Fruit fly (Drosophila melanogaster) whole organism: ENCODE data around the gene bab2.

Experiments
- Dll ChIP-seq: fragments of >200 bp; optimal IDR thresholded peaks from 2 replicates; lab custom pipeline; 2017
- EcR ChIP-seq, 2 experiments: fragments of >200 bp; optimal IDR thresholded peaks; 2 replicates each; lab custom pipeline; 2017; ENCODE audit warnings: missing biosample characterization in 2 of 2, missing genetic modification characterization in 2 of 2, missing genetic modification reagents in 2 of 2
- pan ChIP-seq: fragments of >200 bp; optimal IDR thresholded peaks from 2 replicates; lab custom pipeline; 2017
- psq ChIP-seq: fragments of >200 bp; optimal IDR thresholded peaks from 2 replicates; lab custom pipeline; 2017
- usp ChIP-seq: fragments of >200 bp; optimal IDR thresholded peaks from 2 replicates; lab custom pipeline; 2017; ENCODE audit warnings: missing biosample characterization, missing genetic modification characterization, mixed read lengths

DNA sequence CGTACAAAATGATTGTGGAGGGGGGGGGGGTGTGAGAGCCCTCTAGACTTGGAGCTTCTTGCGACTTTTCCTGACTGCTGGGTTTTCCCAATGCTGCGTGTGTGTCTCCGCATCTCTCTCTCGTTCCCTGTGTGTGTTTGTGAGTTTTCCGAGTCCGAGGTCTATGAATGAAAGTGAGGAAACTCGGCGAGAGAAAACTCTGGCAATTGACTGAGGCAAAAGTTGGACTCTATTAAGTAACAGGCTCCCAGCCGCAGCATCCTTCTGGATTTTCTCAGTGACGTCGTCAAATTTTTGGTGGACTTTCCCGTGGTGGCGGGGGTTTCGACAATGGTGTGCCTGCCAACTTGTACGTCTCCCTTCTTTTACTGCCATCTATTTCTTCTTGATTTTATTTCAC, 6.5 kb downstream of the bab2 start:
- no peak for TF ChIP-seq psq (lab: Kevin White, UChicago)
- TF ChIP-seq pan = no peak
- TF ChIP-seq Dll (lab: Kevin White, UChicago) = no peak
- no peak for TF ChIP-seq usp
- TF ChIP-seq EcR (GFP tag; optimal IDR thresholded peaks at IDR 0.05; lab: Kevin White, UChicago) = no peak
